Worm (Caenorhabditis elegans): ENCODE data around the gene C32D5.4.
A peak's percentile ranks its signal among the peaks of the same experiment; 100 is the strongest.

C32D5.4 gene

DNA sequence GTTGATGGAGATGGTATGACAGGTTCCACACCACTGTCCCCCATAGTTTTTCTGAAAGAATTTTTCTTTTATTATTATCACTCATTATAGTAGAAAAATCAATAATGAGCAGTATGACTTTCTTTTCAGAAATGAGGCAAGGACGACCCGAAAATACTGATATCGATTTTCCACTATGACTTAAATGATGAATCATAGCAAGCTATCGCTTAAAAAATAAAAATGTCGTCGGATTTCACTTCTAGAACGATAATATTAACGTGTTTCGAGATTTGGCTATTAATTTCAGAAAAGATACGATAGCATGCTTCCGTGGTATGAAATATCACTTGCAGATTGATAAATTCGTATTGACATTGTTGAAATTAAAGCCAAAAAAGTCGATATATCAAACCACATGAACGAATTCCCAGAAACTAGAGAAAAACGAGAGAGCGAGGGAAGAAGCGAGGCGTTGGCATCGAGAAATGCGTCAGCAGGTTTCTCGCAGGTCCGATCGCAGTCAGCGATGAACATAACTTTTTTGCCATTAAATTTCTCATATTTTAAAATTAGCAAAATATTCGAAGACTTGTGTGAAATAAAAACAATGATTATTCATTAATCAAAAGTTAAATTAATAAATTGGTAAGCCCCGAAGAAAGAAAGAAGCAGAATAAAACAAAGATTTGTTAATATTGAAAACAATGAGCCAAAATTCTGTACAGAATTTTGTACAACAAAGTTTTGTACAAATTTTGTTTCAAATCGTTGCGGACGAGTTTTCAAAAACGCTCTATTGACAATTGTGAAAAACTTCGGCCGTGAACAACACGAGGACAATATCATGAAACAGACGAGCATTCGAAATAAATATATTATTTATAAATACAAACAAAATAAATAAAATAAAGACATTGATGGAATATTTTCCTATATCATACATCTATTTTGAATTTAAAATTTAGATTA is 32.8 kb upstream of the C32D5.4 start, which contains the start of gene C32D5.11 (continued):
- TF ChIP-seq lin-39 (tag; optimal IDR thresholded peaks at IDR 0.05): no peak

DNA sequence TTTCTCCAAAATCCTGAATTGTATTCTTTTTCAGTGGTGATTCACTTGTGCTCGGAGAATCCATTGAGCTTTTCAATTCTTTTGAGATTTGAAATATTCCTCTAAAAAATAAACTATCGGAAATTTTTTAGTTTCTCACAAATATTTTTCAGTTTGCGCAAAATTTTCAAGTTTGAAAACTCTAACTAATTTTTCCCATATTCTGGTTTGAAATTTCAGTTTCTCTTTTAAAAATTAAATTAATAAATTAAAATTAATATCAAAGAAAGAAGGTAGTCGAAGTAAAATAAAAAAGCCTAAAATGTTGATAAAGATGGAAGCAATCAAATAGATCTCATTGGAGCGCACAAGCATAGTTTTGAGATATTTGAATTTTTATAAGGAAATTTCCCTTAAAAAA is 29.0 kb upstream of the C32D5.4 start, which contains the start of gene C32D5.10:
Gene C32D5.10, minus strand, starts transcription at position 101 of the 400 bp plus-strand sequence.
- no peak for TF ChIP-seq nhr-12 (tag; optimal IDR thresholded peaks at IDR 0.05)
- peak; percentile 28 for TF ChIP-seq nhr-25 (tag; optimal IDR thresholded peaks at IDR 0.05)
- no peak for TF ChIP-seq nhr-21 (tag; optimal IDR thresholded peaks at IDR 0.05)

DNA sequence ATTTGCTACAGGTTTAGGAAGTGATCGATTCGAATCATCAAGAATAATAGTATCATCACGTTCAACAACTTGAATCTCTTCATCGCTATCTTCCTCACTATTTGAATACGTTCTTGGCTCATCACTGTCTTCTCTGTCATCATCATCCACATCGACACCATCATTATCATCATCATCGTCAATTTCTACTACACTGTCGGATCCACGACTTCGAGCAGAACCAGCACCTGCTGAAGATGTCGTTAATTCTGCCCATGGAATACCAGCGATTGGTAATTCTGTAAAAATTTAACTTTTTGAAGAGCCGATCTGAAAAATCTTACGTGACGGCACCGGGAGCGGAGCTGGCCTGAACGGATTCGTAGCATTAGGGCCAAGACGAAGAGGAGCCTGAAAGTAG is 27.1 kb upstream of the C32D5.4 start:
- TF ChIP-seq ZK546.5 (tag; optimal IDR thresholded peaks at IDR 0.05) (no peak), crh-2 (tag; optimal IDR thresholded peaks at IDR 0.05) (no peak), nhr-10 (tag; optimal IDR thresholded peaks at IDR 0.05) (no peak), lin-13 (GFP tag; optimal IDR thresholded peaks at IDR 0.05) (no peak), alr-1 (tag; optimal IDR thresholded peaks at IDR 0.05) (no peak), F13H6.1 (tag; optimal IDR thresholded peaks at IDR 0.05) (no peak), R02D3.7 (tag; optimal IDR thresholded peaks at IDR 0.05) (no peak), nhr-6 (tag; optimal IDR thresholded peaks at IDR 0.05) (no peak), fos-1 (tag; optimal IDR thresholded peaks at IDR 0.05) (no peak), blmp-1 (tag; optimal IDR thresholded peaks at IDR 0.05; ENCODE audit: insufficient read depth) (no peak)

DNA sequence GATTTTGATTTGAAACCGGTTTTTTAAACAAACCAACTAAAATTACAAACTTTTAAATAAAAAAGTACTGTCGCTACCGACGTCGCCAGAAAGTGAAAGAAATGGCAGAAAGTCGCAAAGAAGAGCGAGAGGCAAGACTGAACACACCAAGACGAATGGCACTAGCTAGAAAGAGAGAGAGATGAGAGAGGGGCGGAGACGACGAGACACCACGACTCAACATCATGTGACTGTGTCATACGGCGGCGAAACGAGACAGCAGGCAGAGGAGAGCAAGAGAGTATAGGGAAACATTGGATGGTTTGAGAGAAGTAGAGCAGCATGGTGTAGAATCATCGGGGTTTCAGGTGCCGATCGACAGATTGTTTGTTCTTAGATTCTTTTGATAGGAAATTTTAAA is 25.5 kb upstream of the C32D5.4 start:
- TF ChIP-seq lin-39 (tag; optimal IDR thresholded peaks at IDR 0.05) (no peak), ztf-11 (tag; optimal IDR thresholded peaks at IDR 0.05) (no peak), nhr-11 (tag; optimal IDR thresholded peaks at IDR 0.05) (no peak), nhr-129 (tag; optimal IDR thresholded peaks at IDR 0.05) (peak; percentile 95), alr-1 (tag; optimal IDR thresholded peaks at IDR 0.05) (no peak), lin-13 (GFP tag; optimal IDR thresholded peaks at IDR 0.05) (peak; percentile 83), C34F6.9 (tag; optimal IDR thresholded peaks at IDR 0.05) (peak; percentile 98), ZK546.5 (tag; optimal IDR thresholded peaks at IDR 0.05) (no peak), crh-2 (tag; optimal IDR thresholded peaks at IDR 0.05) (peak; percentile 96), F13H6.1 (tag; optimal IDR thresholded peaks at IDR 0.05) (peak; percentile 95), lin-11 (tag; optimal IDR thresholded peaks at IDR 0.05) (peak; percentile 82), nhr-12 (tag; optimal IDR thresholded peaks at IDR 0.05) (no peak), mab-5 (tag; optimal IDR thresholded peaks at IDR 0.05) (peak; percentile 90), elt-1 (tag; optimal IDR thresholded peaks at IDR 0.05) (peak; percentile 66), dmd-4 (tag; optimal IDR thresholded peaks at IDR 0.05) (no peak), gmeb-1 (tag; optimal IDR thresholded peaks at IDR 0.05) (peak; percentile 83), unc-55 (GFP tag; optimal IDR thresholded peaks at IDR 0.05) (peak; percentile 89), Y55F3AM.14 (GFP tag; optimal IDR thresholded peaks at IDR 0.05) (peak; percentile 56), nhr-23 (tag; optimal IDR thresholded peaks at IDR 0.05) (no peak), zag-1 (tag; optimal IDR thresholded peaks at IDR 0.05) (peak; percentile 58), R02D3.7 (tag; optimal IDR thresholded peaks at IDR 0.05) (no peak), egl-27 (tag; optimal IDR thresholded peaks at IDR 0.05) (peak; percentile 84), snpc-4 (tag; optimal IDR thresholded peaks at IDR 0.05) (peak; percentile 47), ztf-4 (tag; optimal IDR thresholded peaks at IDR 0.05) (peak; percentile 89), peb-1 (tag; optimal IDR thresholded peaks at IDR 0.05) (no peak), ama-1 (optimal IDR thresholded peaks at IDR 0.05) (peak; percentile 99), mbf-1 (tag; optimal IDR thresholded peaks at IDR 0.05) (no peak), elt-3 (tag; optimal IDR thresholded peaks at IDR 0.05) (no peak), sem-4 (tag; optimal IDR thresholded peaks at IDR 0.05) (peak; percentile 87), nhr-21 (tag; optimal IDR thresholded peaks at IDR 0.05) (peak; percentile 92), sma-3 (GFP tag; optimal IDR thresholded peaks at IDR 0.05) (peak; percentile 95), aly-2 (tag; optimal IDR thresholded peaks at IDR 0.05) (no peak), unc-62 (GFP tag; optimal IDR thresholded peaks at IDR 0.05) (peak; percentile 64), nhr-6 (tag; optimal IDR thresholded peaks at IDR 0.05) (peak; percentile 65), blmp-1 (tag; optimal IDR thresholded peaks at IDR 0.05; ENCODE audit: insufficient read depth) (peak; percentile 90), nhr-10 (tag; optimal IDR thresholded peaks at IDR 0.05) (peak; percentile 56), sma-9 (GFP tag; optimal IDR thresholded peaks at IDR 0.05) (peak; percentile 96), sma-9 (tag; optimal IDR thresholded peaks at IDR 0.05) (no peak), ztf-1 (GFP tag; conservative IDR thresholded peaks at IDR 0.05) (no peak), unc-39 (tag; optimal IDR thresholded peaks at IDR 0.05) (no peak), ceh-82 (tag; optimal IDR thresholded peaks at IDR 0.05) (peak; percentile 44), ceh-16 (tag; optimal IDR thresholded peaks at IDR 0.05) (peak; percentile 84), skn-1 (tag; optimal IDR thresholded peaks at IDR 0.05) (no peak)

Measured in whole organism, L2 larva.